Worm (Caenorhabditis elegans) whole organism, early embryonic: ENCODE results near the gene ZC412.10.

Source experiments
- ama-1 ChIP-seq: fragments of 150-350 bp; optimal IDR thresholded peaks from 2 replicates; lab custom pipeline; 2014
- ceh-13 ChIP-seq: fragments of 200-800 bp; sonication (Bioruptor generic); optimal IDR thresholded peaks from 2 replicates; lab custom pipeline; 2018; ENCODE audit warnings: mild to moderate bottlenecking, missing genetic modification characterization, missing compliant biosample characterization
- scrt-1 ChIP-seq: fragments of 200-800 bp; sonication (Bioruptor generic); IDR thresholded peaks from 2 replicates; pipeline ENCODE4 v1.3.6; 2022; ENCODE audit warnings: missing genetic modification characterization, missing compliant biosample characterization

DNA sequence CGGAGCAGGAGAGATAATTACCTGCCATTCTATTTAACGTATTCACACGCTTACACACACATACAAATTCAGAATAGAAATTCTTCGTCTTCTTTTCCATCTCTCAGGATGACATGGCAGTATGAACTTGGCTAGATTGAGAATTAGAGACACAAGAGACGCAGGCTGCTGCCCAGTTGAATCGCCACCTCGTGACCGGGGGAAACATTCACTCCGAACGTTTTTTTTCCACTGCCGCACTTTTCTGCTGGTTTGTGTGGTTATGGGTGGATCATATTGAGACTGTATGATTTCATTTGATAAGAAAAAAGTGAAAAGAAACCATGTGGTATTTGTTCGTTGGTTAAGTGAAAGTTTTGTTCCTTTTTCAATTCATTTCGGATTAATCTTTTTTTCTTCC lies 27.0 kb downstream of the ZC412.10 start:
- TF ChIP-seq ama-1 (lab: Kevin White, UChicago) (no peak), scrt-1 (GFP tag; lab: Robert Waterston, UW) (no peak), ceh-13 (GFP tag; lab: Kevin White, UChicago) (no peak)
